Worm (Caenorhabditis elegans) whole organism, mixed stage, embryonic: ENCODE measurements around the gene srx-82.

ENCODE experiments used
- M03D4.4 ChIP-seq: sonication (generic microtip); optimal IDR thresholded peaks from 2 replicates; lab custom pipeline; 2017; ENCODE audit warnings: mild to moderate bottlenecking, missing genetic modification characterization, missing compliant biosample characterization
- bed-3 ChIP-seq: fragments of 200-800 bp; sonication (Bioruptor generic); optimal IDR thresholded peaks from 3 replicates; lab custom pipeline; 2018; ENCODE audit warnings: mild to moderate bottlenecking, missing genetic modification characterization, moderate library complexity, missing compliant biosample characterization
- blmp-1 ChIP-seq: fragments of 150-350 bp; optimal IDR thresholded peaks from 2 replicates; lab custom pipeline; 2014; ENCODE audit warnings: missing biosample characterization, missing genetic modification characterization
- ceh-39 ChIP-seq: fragments of 150-350 bp; optimal IDR thresholded peaks from 2 replicates; lab custom pipeline; 2014; ENCODE audit warnings: missing biosample characterization, missing genetic modification characterization
- ceh-43 ChIP-seq: fragments of 200-800 bp; sonication (Bioruptor generic); optimal IDR thresholded peaks from 2 replicates; lab custom pipeline; 2018; ENCODE audit warnings: mild to moderate bottlenecking, missing genetic modification characterization, moderate library complexity, missing compliant biosample characterization
- ceh-83 ChIP-seq: fragments of 200-800 bp; sonication (Bioruptor generic); optimal IDR thresholded peaks from 2 replicates; lab custom pipeline; 2018; ENCODE audit warnings: mild to moderate bottlenecking, missing genetic modification characterization, missing compliant biosample characterization
- cnd-1 ChIP-seq: fragments of 200-800 bp; sonication (Bioruptor generic); optimal IDR thresholded peaks from 2 replicates; lab custom pipeline; 2018; ENCODE audit warnings: mild to moderate bottlenecking, missing genetic modification characterization, missing compliant biosample characterization
- drap-1 ChIP-seq: fragments of 200-800 bp; sonication (Bioruptor generic); optimal IDR thresholded peaks from 3 replicates; lab custom pipeline; 2018; ENCODE audit warnings: mild to moderate bottlenecking, missing genetic modification characterization, missing compliant biosample characterization
- elt-3 ChIP-seq: fragments of 150-350 bp; optimal IDR thresholded peaks from 2 replicates; lab custom pipeline; 2014; ENCODE audit warnings: missing biosample characterization, missing genetic modification characterization
- flh-1 ChIP-seq: fragments of 200-800 bp; sonication (Bioruptor generic); optimal IDR thresholded peaks from 2 replicates; lab custom pipeline; 2018; ENCODE audit warnings: mild to moderate bottlenecking, missing genetic modification characterization, moderate library complexity, missing compliant biosample characterization
- ham-2 ChIP-seq: fragments of 200-800 bp; sonication (Bioruptor generic); optimal IDR thresholded peaks from 2 replicates; lab custom pipeline; 2018; ENCODE audit warnings: mild to moderate bottlenecking, missing genetic modification characterization, missing compliant biosample characterization
- hlh-1 ChIP-seq: fragments of 150-350 bp; optimal IDR thresholded peaks from 2 replicates; lab custom pipeline; 2014; ENCODE audit warnings: missing biosample characterization, missing genetic modification reagents, missing genetic modification characterization
- lin-13 ChIP-seq: fragments of 150-350 bp; optimal IDR thresholded peaks from 2 replicates; lab custom pipeline; 2014; ENCODE audit warnings: missing biosample characterization, missing genetic modification characterization
- lin-32 ChIP-seq: fragments of 200-800 bp; sonication (Bioruptor generic); optimal IDR thresholded peaks from 2 replicates; lab custom pipeline; 2018; ENCODE audit warnings: mild to moderate bottlenecking, missing genetic modification characterization, missing compliant biosample characterization
- lsy-2 ChIP-seq: fragments of 150-350 bp; optimal IDR thresholded peaks from 2 replicates; lab custom pipeline; 2014; ENCODE audit warnings: missing biosample characterization, missing genetic modification characterization
- mab-5 ChIP-seq: fragments of 150-350 bp; optimal IDR thresholded peaks from 2 replicates; lab custom pipeline; 2014; ENCODE audit warnings: missing biosample characterization, missing genetic modification characterization
- mls-2 ChIP-seq: sonication (generic microtip); optimal IDR thresholded peaks from 2 replicates; lab custom pipeline; 2016; ENCODE audit warnings: mild to moderate bottlenecking, missing genetic modification characterization, moderate library complexity, missing compliant biosample characterization
- nhr-12 ChIP-seq: fragments of 150-350 bp; optimal IDR thresholded peaks from 2 replicates; lab custom pipeline; 2014; ENCODE audit warnings: missing biosample characterization, missing genetic modification characterization
- nhr-2 ChIP-seq: fragments of 150-350 bp; optimal IDR thresholded peaks from 2 replicates; lab custom pipeline; 2014; ENCODE audit warnings: missing biosample characterization, missing genetic modification characterization
- nhr-237 ChIP-seq: fragments of 150-350 bp; optimal IDR thresholded peaks from 2 replicates; lab custom pipeline; 2014; ENCODE audit warnings: missing biosample characterization, missing genetic modification characterization
- nhr-76 ChIP-seq: sonication (generic microtip); optimal IDR thresholded peaks from 2 replicates; lab custom pipeline; 2017; ENCODE audit warnings: missing biosample characterization, missing genetic modification characterization
- pha-4 ChIP-seq: fragments of 150-350 bp; optimal IDR thresholded peaks from 2 replicates; lab custom pipeline; 2018; ENCODE audit warnings: missing biosample characterization, missing genetic modification reagents, missing genetic modification characterization
- sem-2 ChIP-seq: fragments of 200-800 bp; sonication (Bioruptor generic); optimal IDR thresholded peaks from 2 replicates; lab custom pipeline; 2018; ENCODE audit warnings: mild to moderate bottlenecking, missing genetic modification characterization, missing compliant biosample characterization
- snpc-4 ChIP-seq: fragments of 150-350 bp; optimal IDR thresholded peaks from 2 replicates; lab custom pipeline; 2014; ENCODE audit warnings: missing biosample characterization, missing genetic modification characterization
- sptf-1 ChIP-seq: sonication (generic microtip); optimal IDR thresholded peaks from 2 replicates; lab custom pipeline; 2017; ENCODE audit warnings: mild to moderate bottlenecking, missing genetic modification characterization, moderate library complexity, missing compliant biosample characterization
- tbx-8 ChIP-seq: fragments of 200-800 bp; sonication (Bioruptor generic); optimal IDR thresholded peaks from 2 replicates; lab custom pipeline; 2018; ENCODE audit warnings: mild to moderate bottlenecking, missing genetic modification characterization, moderate library complexity, missing compliant biosample characterization
- unc-120 ChIP-seq: sonication (generic microtip); optimal IDR thresholded peaks from 2 replicates; lab custom pipeline; 2017; ENCODE audit warnings: missing genetic modification characterization, missing compliant biosample characterization; ENCODE audit not compliant: poor library complexity, severe bottlenecking
- unc-39 ChIP-seq: fragments of 150-350 bp; optimal IDR thresholded peaks from 2 replicates; lab custom pipeline; 2014; ENCODE audit warnings: missing biosample characterization, missing genetic modification characterization
- unc-62 ChIP-seq: fragments of 150-350 bp; optimal IDR thresholded peaks from 2 replicates; lab custom pipeline; 2014; ENCODE audit warnings: missing biosample characterization, missing genetic modification reagents, missing genetic modification characterization
- zip-8 ChIP-seq: fragments of 150-350 bp; optimal IDR thresholded peaks from 2 replicates; lab custom pipeline; 2014; ENCODE audit warnings: missing biosample characterization, missing genetic modification characterization
- ztf-11 ChIP-seq: fragments of 150-350 bp; optimal IDR thresholded peaks from 2 replicates; lab custom pipeline; 2014; ENCODE audit warnings: missing biosample characterization, missing genetic modification characterization

The srx-82 gene

DNA sequence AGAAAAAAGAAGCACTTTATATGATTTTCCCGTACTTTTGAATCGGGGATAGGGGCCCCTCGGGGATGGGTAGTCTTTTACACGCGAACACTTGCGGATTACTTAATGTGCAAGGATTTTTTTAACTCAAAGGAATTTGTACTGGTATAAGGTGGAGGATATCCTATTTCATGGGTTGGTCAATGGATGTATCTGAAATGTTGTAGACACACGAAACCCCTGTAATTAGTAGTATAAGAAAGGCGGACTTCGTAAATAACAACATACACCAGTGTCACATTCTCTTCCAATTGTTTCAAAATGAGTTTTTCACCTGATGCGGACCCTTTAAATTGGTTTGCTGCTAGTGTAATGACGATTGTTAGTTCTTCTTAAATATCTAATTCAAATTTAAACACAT lies 3.9 kb downstream of the srx-82 start, which contains the start of gene srx-80:
Gene srx-80 (plus strand): TSS at position 301 of the 400 bp plus-strand sequence.
- no peak for TF ChIP-seq nhr-237 (tag; lab: Kevin White, UChicago)
- no peak for TF ChIP-seq ceh-83 (GFP tag; lab: Kevin White, UChicago)
- no peak for TF ChIP-seq nhr-12 (tag; lab: Kevin White, UChicago)
- TF ChIP-seq zip-8, result no peak
- TF ChIP-seq lin-32, result no peak
- no peak for TF ChIP-seq cnd-1 (tag; lab: Kevin White, UChicago)
- no peak for TF ChIP-seq snpc-4
- TF ChIP-seq lin-13 (tag; lab: Kevin White, UChicago), result no peak
- no peak for TF ChIP-seq ham-2 (GFP tag; lab: Kevin White, UChicago)
- no peak for TF ChIP-seq M03D4.4
- TF ChIP-seq unc-62, result no peak
- no peak for TF ChIP-seq drap-1
- TF ChIP-seq bed-3 (GFP tag; lab: Kevin White, UChicago), result no peak
- no peak for TF ChIP-seq blmp-1
- no peak for TF ChIP-seq lsy-2 (tag; lab: Kevin White, UChicago)
- TF ChIP-seq ceh-39 (tag; lab: Kevin White, UChicago), result no peak
- no peak for TF ChIP-seq nhr-76
- TF ChIP-seq unc-39 (tag; lab: Kevin White, UChicago), result no peak
- no peak for TF ChIP-seq flh-1 (GFP tag; lab: Kevin White, UChicago)
- TF ChIP-seq unc-120 (tag; lab: Kevin White, UChicago), result no peak

- no peak for TF ChIP-seq hlh-1 (tag; lab: Kevin White, UChicago)
- TF ChIP-seq elt-3 (tag; lab: Kevin White, UChicago), result no peak
- TF ChIP-seq bed-3 (GFP tag; lab: Kevin White, UChicago), result no peak
Observed at ce11 chrV:11593888-11594287, 4.4 kb downstream of the srx-82 start.

- TF ChIP-seq tbx-8 (GFP tag; lab: Kevin White, UChicago), result no peak
- TF ChIP-seq ceh-39 (tag; lab: Kevin White, UChicago), result no peak
- no peak for TF ChIP-seq zip-8
- TF ChIP-seq sem-2, result no peak
- TF ChIP-seq unc-120 (tag; lab: Kevin White, UChicago), result no peak
- no peak for TF ChIP-seq sptf-1 (tag; lab: Kevin White, UChicago)
- TF ChIP-seq blmp-1, result no peak
- TF ChIP-seq elt-3 (tag; lab: Kevin White, UChicago), result no peak
- TF ChIP-seq, all 35 proteins: peak for 0
Observed at ce11 chrV:11598807-11599206, 9.3 kb downstream of the srx-82 start, which contains the start of gene srx-84. Gene srx-84, plus strand, starts transcription at chrV:11599107.

- TF ChIP-seq lsy-2 (tag; lab: Kevin White, UChicago) (no peak), cnd-1 (tag; lab: Kevin White, UChicago) (no peak), lin-32 (no peak), nhr-12 (tag; lab: Kevin White, UChicago) (no peak), hlh-1 (tag; lab: Kevin White, UChicago) (no peak), elt-3 (tag; lab: Kevin White, UChicago) (no peak), nhr-76 (no peak), M03D4.4 (no peak), ztf-11 (tag; lab: Kevin White, UChicago) (no peak), ceh-83 (GFP tag; lab: Kevin White, UChicago) (no peak), pha-4 (tag; lab: Kevin White, UChicago) (no peak), sem-2 (no peak), nhr-2 (no peak), sptf-1 (tag; lab: Kevin White, UChicago) (no peak), lin-13 (tag; lab: Kevin White, UChicago) (no peak), snpc-4 (no peak), bed-3 (GFP tag; lab: Kevin White, UChicago) (no peak), ceh-43 (GFP tag; lab: Kevin White, UChicago) (no peak), mab-5 (tag; lab: Kevin White, UChicago) (no peak), ceh-39 (tag; lab: Kevin White, UChicago) (no peak)
Observed at ce11 chrV:11600800-11601199, 11.3 kb downstream of the srx-82 start, which contains the start of gene F35B12.9. Gene F35B12.9, plus strand, starts transcription at chrV:11601171.

DNA sequence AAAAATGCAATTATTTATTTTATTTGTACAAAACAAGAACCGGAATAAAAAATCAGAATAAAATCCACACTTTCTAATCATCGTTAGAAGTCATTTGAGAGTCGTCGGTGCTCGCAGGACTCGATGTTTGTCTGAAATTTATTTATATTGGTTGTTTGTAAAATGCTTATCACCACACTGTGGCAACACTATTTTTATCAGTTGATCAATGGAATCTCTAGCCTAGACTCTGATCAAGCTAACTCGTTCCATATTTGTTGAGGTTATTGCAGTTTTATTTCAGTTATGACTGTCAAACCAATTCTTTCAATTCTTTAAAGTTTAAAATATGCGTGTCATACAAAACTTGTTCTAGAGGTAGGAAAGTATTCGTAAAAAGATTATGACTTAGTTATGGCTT lies 15.0 kb downstream of the srx-82 start, which contains the start of gene dhs-20:
Gene dhs-20 (minus strand): TSS at position 80 of the 400 bp plus-strand sequence.
- no peak for TF ChIP-seq cnd-1 (tag; lab: Kevin White, UChicago)
- TF ChIP-seq mls-2 (tag; lab: Kevin White, UChicago), result no peak
- no peak for TF ChIP-seq lin-32
